Fruit fly (Drosophila melanogaster): ENCODE data around the gene ndl.

Gene ndl

DNA sequence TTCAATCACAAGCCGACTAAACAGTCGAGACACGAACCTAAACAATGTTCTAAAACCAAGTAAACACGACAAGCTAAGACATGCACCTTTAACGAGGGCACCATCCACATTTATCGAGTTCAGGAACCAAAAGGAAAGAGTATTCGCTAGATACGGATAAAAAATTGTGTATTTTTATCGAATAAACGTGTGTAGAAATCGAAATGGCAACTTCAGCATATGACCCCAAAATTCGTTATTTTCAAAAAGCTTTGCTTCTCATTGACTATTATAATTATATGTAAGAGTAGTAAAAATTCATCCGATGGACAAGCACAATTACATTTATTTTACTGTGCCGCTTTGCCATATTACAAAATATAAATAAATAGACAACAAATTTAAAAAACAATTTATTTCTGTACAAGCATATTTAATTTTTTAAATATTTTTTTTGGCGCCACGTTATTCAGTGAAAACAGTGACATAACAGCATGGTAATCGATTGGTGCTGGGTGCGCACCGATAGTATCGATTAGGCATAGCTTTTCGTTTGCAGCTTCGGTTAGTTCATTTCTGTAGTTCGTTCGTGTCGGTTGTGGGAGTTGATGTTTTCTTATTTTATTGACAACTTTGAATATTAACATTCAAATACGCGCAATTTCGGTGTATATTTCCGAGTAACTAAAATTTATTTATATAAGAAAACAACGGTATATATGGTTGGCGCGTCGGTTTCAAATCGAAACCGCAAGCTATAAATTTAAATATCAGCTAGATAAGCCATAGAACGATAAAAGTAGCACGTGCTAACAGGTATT is 52.8 kb downstream of the ndl start, which contains the start of gene MCU (continued):
- peak; percentile 58 for TF ChIP-seq CG33213 (GFP tag; optimal IDR thresholded peaks at IDR 0.05)
- TF ChIP-seq CG31224 (GFP tag; IDR thresholded peaks at IDR 0.05): no peak
- TF ChIP-seq Doc2 (GFP tag; IDR thresholded peaks at IDR 0.05): no peak
- TF ChIP-seq shn (GFP tag; optimal IDR thresholded peaks at IDR 0.05): no peak
- TF ChIP-seq repo (GFP tag; optimal IDR thresholded peaks at IDR 0.05): no peak
- peak; percentile 61 for TF ChIP-seq trem (tag; optimal IDR thresholded peaks at IDR 0.05)
- TF ChIP-seq pzg (GFP tag; optimal IDR thresholded peaks at IDR 0.05): peak; percentile 72
- TF ChIP-seq crp (GFP tag; optimal IDR thresholded peaks at IDR 0.05): peak in 1 of 2 experiments; percentile 43
- TF ChIP-seq CG1603 (tag; optimal IDR thresholded peaks at IDR 0.05): peak; percentile 60
- TF ChIP-seq CG8388 (GFP tag; optimal IDR thresholded peaks at IDR 0.05): no peak
- peak; percentile 96 for TF ChIP-seq tna (GFP tag; IDR thresholded peaks at IDR 0.05; ENCODE audit: partially characterized antibody)
- no peak for TF ChIP-seq bab2 (GFP tag; optimal IDR thresholded peaks at IDR 0.05)
- TF ChIP-seq phol (tag; optimal IDR thresholded peaks at IDR 0.05): peak; percentile 66
- peak; percentile 93 for TF ChIP-seq Deaf1 (tag; optimal IDR thresholded peaks at IDR 0.05)
- no peak for TF ChIP-seq en (GFP tag; optimal IDR thresholded peaks at IDR 0.05)
- no peak for TF ChIP-seq Dip2 (GFP tag; IDR thresholded peaks at IDR 0.05)
- TF ChIP-seq tap (tag; optimal IDR thresholded peaks at IDR 0.05): peak; percentile 9
- no peak for TF ChIP-seq CG18476 (GFP tag; optimal IDR thresholded peaks at IDR 0.05)
- peak; percentile 56 for TF ChIP-seq CG12659 (GFP tag; optimal IDR thresholded peaks at IDR 0.05)
- peak; percentile 74 for TF ChIP-seq Med (GFP tag)
- peak; percentile 71 for TF ChIP-seq CG2129 (GFP tag; IDR thresholded peaks at IDR 0.05; ENCODE audit: partially characterized antibody)
- TF ChIP-seq zen (tag; optimal IDR thresholded peaks at IDR 0.05): peak; percentile 0
- no peak for TF ChIP-seq wor (GFP tag; IDR thresholded peaks at IDR 0.05)
- no peak for TF ChIP-seq bigmax (GFP tag; optimal IDR thresholded peaks at IDR 0.05)
- peak; percentile 94 for TF ChIP-seq unc-4 (GFP tag; IDR thresholded peaks at IDR 0.05; ENCODE audit: partially characterized antibody)
- peak; percentile 75 for TF ChIP-seq CG31441 (GFP tag; IDR thresholded peaks at IDR 0.05)
- no peak for TF ChIP-seq CG43689 (GFP tag; IDR thresholded peaks at IDR 0.05)
- TF ChIP-seq CG9215 (GFP tag; IDR thresholded peaks at IDR 0.05): no peak
- peak; percentile 91 for TF ChIP-seq nerfin-2 (GFP tag; IDR thresholded peaks at IDR 0.05; ENCODE audit: partially characterized antibody)
- TF ChIP-seq sens (GFP tag): peak; percentile 58
- TF ChIP-seq dpn (GFP tag; optimal IDR thresholded peaks at IDR 0.05): peak in 1 of 2 experiments; percentile 24
- TF ChIP-seq Meics (GFP tag; optimal IDR thresholded peaks at IDR 0.05): peak; percentile 5
- no peak for TF ChIP-seq az2 (GFP tag; optimal IDR thresholded peaks at IDR 0.05)
- no peak for TF ChIP-seq esg (GFP tag; conservative IDR thresholded peaks at IDR 0.05)
- peak; percentile 30; the same call in 1 of the 2 replicates for TF ChIP-seq vvl (GFP tag; IDR thresholded peaks at IDR 0.05)
- TF ChIP-seq BtbVII (GFP tag; optimal IDR thresholded peaks at IDR 0.05): peak; percentile 35
- TF ChIP-seq schlank (tag; optimal IDR thresholded peaks at IDR 0.05): no peak
- TF ChIP-seq CG9932 (GFP tag; IDR thresholded peaks at IDR 0.05): peak; percentile 54
- peak; percentile 90 for TF ChIP-seq CG14860 (GFP tag; IDR thresholded peaks at IDR 0.05; ENCODE audit: partially characterized antibody)
- no peak for TF ChIP-seq kah (GFP tag; optimal IDR thresholded peaks at IDR 0.05)
- 0 out of 3 replicates have a peak, but pooled peaks have one; percentile 5 for TF ChIP-seq CG11456 (GFP tag; IDR thresholded peaks at IDR 0.05)
- peak; percentile 94 for TF ChIP-seq HLH4C (GFP tag; IDR thresholded peaks at IDR 0.05; ENCODE audit: partially characterized antibody)
- peak; percentile 17 for TF ChIP-seq Sin3A (optimal IDR thresholded peaks at IDR 0.05)
- peak; percentile 94 for TF ChIP-seq BEAF-32 (GFP tag; optimal IDR thresholded peaks at IDR 0.05)
- peak; percentile 95 for TF ChIP-seq Opbp (GFP tag; IDR thresholded peaks at IDR 0.05; ENCODE audit: partially characterized antibody)
- TF ChIP-seq scrt (GFP tag; optimal IDR thresholded peaks at IDR 0.05): peak; percentile 17
- TF ChIP-seq ERR (GFP tag; optimal IDR thresholded peaks at IDR 0.05): no peak
- TF ChIP-seq Sry-δ (GFP tag; optimal IDR thresholded peaks at IDR 0.05): peak; percentile 84
- TF ChIP-seq CG17361 (GFP tag; IDR thresholded peaks at IDR 0.05): 0 out of 3 replicates have a peak, but pooled peaks have one; percentile 29

All from whole organism, embryonic.